Worm (Caenorhabditis elegans): Measurements from ENCODE around the gene C25A8.5.

- TF ChIP-seq W03F9.2 (tag; optimal IDR thresholded peaks at IDR 0.05) (no peak), him-1 (tag; optimal IDR thresholded peaks at IDR 0.05) (no peak), dao-5 (tag; optimal IDR thresholded peaks at IDR 0.05) (no peak)
Measured at ce11 chrIV:6951259-6951658, 48.0 kb upstream of the C25A8.5 start.
